Fruit fly (Drosophila melanogaster) whole organism, embryonic: ENCODE data around the gene TotM.
A peak's percentile ranks its signal among the peaks of the same experiment; 100 is the strongest.

ENCODE experiments used
- Blimp-1 ChIP-seq: fragments of 200-800 bp; sonication (Bioruptor generic); optimal IDR thresholded peaks from 3 replicates; lab custom pipeline; 2018; ENCODE audit warnings: missing biosample characterization, missing genetic modification characterization, mild to moderate bottlenecking, moderate library complexity, missing genetic modification reagents
- CG10267 ChIP-seq: fragments of 200-800 bp; sonication (Bioruptor generic); optimal IDR thresholded peaks from 2 replicates; lab custom pipeline; 2018; ENCODE audit warnings: missing biosample characterization, mild to moderate bottlenecking, missing genetic modification characterization, moderate library complexity
- CG10366 ChIP-seq: fragments of 200-800 bp; sonication (Bioruptor generic); IDR thresholded peaks from 2 replicates; pipeline ENCODE4 v1.3.6; 2022; ENCODE audit warnings: missing biosample characterization, missing genetic modification characterization
- CG10959 ChIP-seq: fragments of 200-800 bp; sonication (Bioruptor generic); IDR thresholded peaks from 2 replicates; pipeline ENCODE4 v1.3.6; 2022; ENCODE audit warnings: missing biosample characterization, missing genetic modification characterization
- CG11504 ChIP-seq: fragments of 200-800 bp; sonication (Bioruptor generic); optimal IDR thresholded peaks from 3 replicates; lab custom pipeline; 2019; ENCODE audit warnings: missing biosample characterization, mild to moderate bottlenecking, missing genetic modification characterization, moderate library complexity
- CG11696 ChIP-seq: fragments of 200-800 bp; sonication (Bioruptor generic); IDR thresholded peaks from 2 replicates; pipeline ENCODE4 v1.3.6; 2022; ENCODE audit warnings: missing biosample characterization, missing genetic modification characterization
- CG13424 ChIP-seq: fragments of 200-800 bp; sonication (Bioruptor generic); optimal IDR thresholded peaks from 2 replicates; lab custom pipeline; 2019; ENCODE audit warnings: missing biosample characterization, mild to moderate bottlenecking, missing genetic modification characterization, moderate library complexity
- CG13624 ChIP-seq: fragments of 200-800 bp; sonication (Bioruptor generic); optimal IDR thresholded peaks from 2 replicates; lab custom pipeline; 2016; ENCODE audit warnings: missing biosample characterization, missing genetic modification characterization
- CG15269 ChIP-seq: fragments of 200-800 bp; sonication (Bioruptor generic); optimal IDR thresholded peaks from 2 replicates; lab custom pipeline; 2018; ENCODE audit warnings: missing biosample characterization, mild to moderate bottlenecking, missing genetic modification characterization, moderate library complexity
- CG17385 ChIP-seq: fragments of 200-800 bp; sonication (Bioruptor generic); optimal IDR thresholded peaks from 3 replicates; lab custom pipeline; 2018; ENCODE audit warnings: missing biosample characterization, mild to moderate bottlenecking, missing genetic modification characterization
- CG30020 ChIP-seq: fragments of 200-800 bp; optimal IDR thresholded peaks from 2 replicates; lab custom pipeline; 2019; ENCODE audit warnings: missing biosample characterization, mild to moderate bottlenecking, missing genetic modification characterization, moderate library complexity
- CG31224 ChIP-seq: fragments of 200-800 bp; sonication (Bioruptor generic); IDR thresholded peaks from 2 replicates; pipeline ENCODE4 v1.3.6; 2022; ENCODE audit warnings: missing biosample characterization, missing genetic modification characterization
- CG3847 ChIP-seq: fragments of 200-800 bp; sonication (Bioruptor generic); IDR thresholded peaks from 2 replicates; pipeline ENCODE4 v1.3.6; 2022; ENCODE audit warnings: missing biosample characterization, missing genetic modification characterization
- CG4730 ChIP-seq: fragments of 200-800 bp; sonication (Bioruptor generic); IDR thresholded peaks from 2 replicates; pipeline ENCODE4 v1.3.6; 2022; ENCODE audit warnings: missing biosample characterization, missing genetic modification characterization
- CG6689 ChIP-seq: fragments of 200-800 bp; sonication (Bioruptor generic); IDR thresholded peaks from 2 replicates; pipeline ENCODE4 v1.3.6; 2022; ENCODE audit warnings: missing biosample characterization, missing genetic modification characterization
- CG6854 ChIP-seq: fragments of 200-800 bp; sonication (Bioruptor generic); optimal IDR thresholded peaks from 3 replicates; lab custom pipeline; 2017; ENCODE audit warnings: missing biosample characterization, mild to moderate bottlenecking, missing genetic modification characterization
- Dfd ChIP-seq, 2 experiments: fragments of >200 bp; optimal IDR thresholded peaks; 2 replicates each; lab custom pipeline; 2017; ENCODE audit warnings: missing biosample characterization in 2 of 2, missing genetic modification characterization in 2 of 2
- Gsc ChIP-seq: fragments of 200-800 bp; sonication (Bioruptor generic); IDR thresholded peaks from 2 replicates; pipeline ENCODE4 v1.3.6; 2022; ENCODE audit warnings: missing biosample characterization, missing genetic modification characterization
- HLH54F ChIP-seq: fragments of 200-800 bp; sonication (Bioruptor generic); optimal IDR thresholded peaks from 3 replicates; lab custom pipeline; 2016; ENCODE audit warnings: missing biosample characterization, missing genetic modification characterization
- HLHmδ ChIP-seq: fragments of 200-800 bp; sonication (Bioruptor generic); optimal IDR thresholded peaks from 2 replicates; lab custom pipeline; 2018; ENCODE audit warnings: missing biosample characterization, mild to moderate bottlenecking, missing genetic modification characterization, moderate library complexity
- Hr3 ChIP-seq: fragments of 200-800 bp; sonication (Bioruptor generic); optimal IDR thresholded peaks from 3 replicates; lab custom pipeline; 2016; ENCODE audit warnings: missing biosample characterization, missing genetic modification characterization
- Mes4 ChIP-seq: fragments of 200-800 bp; sonication (Bioruptor generic); optimal IDR thresholded peaks from 2 replicates; lab custom pipeline; 2016; ENCODE audit warnings: missing biosample characterization, missing genetic modification characterization
- NK7.1 ChIP-seq: fragments of 200-800 bp; sonication (Bioruptor generic); optimal IDR thresholded peaks from 3 replicates; lab custom pipeline; 2016; ENCODE audit warnings: missing biosample characterization, missing genetic modification characterization
- Nf-YB ChIP-seq: fragments of 200-800 bp; sonication (Bioruptor generic); optimal IDR thresholded peaks from 3 replicates; lab custom pipeline; 2019; ENCODE audit warnings: missing biosample characterization, mild to moderate bottlenecking, missing genetic modification characterization, moderate library complexity
- PHDP ChIP-seq: fragments of 200-800 bp; sonication (Bioruptor generic); optimal IDR thresholded peaks from 3 replicates; lab custom pipeline; 2018; ENCODE audit warnings: missing biosample characterization, mild to moderate bottlenecking, missing genetic modification characterization, moderate library complexity
- Poxn ChIP-seq: fragments of 200-800 bp; sonication (Bioruptor generic); IDR thresholded peaks from 2 replicates; pipeline ENCODE4 v1.3.6; 2022; ENCODE audit warnings: missing biosample characterization, missing genetic modification characterization
- Rx ChIP-seq: fragments of 200-800 bp; sonication (Bioruptor generic); IDR thresholded peaks from 2 replicates; pipeline ENCODE4 v1.3.6; 2022; ENCODE audit warnings: missing biosample characterization, missing genetic modification characterization
- Spps ChIP-seq: fragments of 200-800 bp; sonication (Bioruptor generic); optimal IDR thresholded peaks from 2 replicates; lab custom pipeline; 2018; ENCODE audit warnings: missing biosample characterization, mild to moderate bottlenecking, missing genetic modification characterization
- Sry-β ChIP-seq: fragments of 200-800 bp; sonication (Bioruptor generic); optimal IDR thresholded peaks from 2 replicates; lab custom pipeline; 2018; ENCODE audit warnings: missing biosample characterization, mild to moderate bottlenecking, missing genetic modification characterization, moderate library complexity
- Taf1 ChIP-seq: fragments of 200-800 bp; sonication (Bioruptor generic); IDR thresholded peaks from 2 replicates; pipeline ENCODE4 v1.3.6; 2022; ENCODE audit warnings: missing biosample characterization, missing genetic modification characterization
- bbx ChIP-seq: fragments of 200-800 bp; sonication (Bioruptor generic); IDR thresholded peaks from 2 replicates; pipeline ENCODE4 v1.3.6; 2022; ENCODE audit warnings: missing biosample characterization, missing genetic modification characterization; ENCODE audit not compliant: partially characterized antibody
- bowl ChIP-seq: fragments of 200-800 bp; sonication (Bioruptor generic); IDR thresholded peaks from 2 replicates; pipeline ENCODE4 v1.3.6; 2022; ENCODE audit warnings: missing biosample characterization, missing genetic modification characterization
- chinmo ChIP-seq: fragments of 200-800 bp; sonication (Bioruptor generic); IDR thresholded peaks from 4 replicates; pipeline ENCODE4 v1.3.6; 2022; ENCODE audit warnings: missing biosample characterization, missing genetic modification characterization; ENCODE audit not compliant: partially characterized antibody
- chm ChIP-seq: fragments of 200-800 bp; sonication (Bioruptor generic); IDR thresholded peaks from 2 replicates; pipeline ENCODE4 v1.3.6; 2022; ENCODE audit warnings: missing biosample characterization, missing genetic modification characterization
- crc ChIP-seq: fragments of 200-800 bp; sonication (Bioruptor generic); optimal IDR thresholded peaks from 2 replicates; lab custom pipeline; 2016; ENCODE audit warnings: missing biosample characterization, missing genetic modification characterization
- dati ChIP-seq: fragments of 200-800 bp; sonication (Bioruptor generic); IDR thresholded peaks from 2 replicates; pipeline ENCODE4 v1.3.6; 2022; ENCODE audit warnings: missing biosample characterization, missing genetic modification characterization
- fu2 ChIP-seq: fragments of 200-800 bp; sonication (Bioruptor generic); optimal IDR thresholded peaks from 2 replicates; lab custom pipeline; 2016; ENCODE audit warnings: missing biosample characterization, missing genetic modification characterization
- gsb-n ChIP-seq: fragments of 200-800 bp; sonication (Bioruptor generic); optimal IDR thresholded peaks from 3 replicates; lab custom pipeline; 2018; ENCODE audit warnings: missing biosample characterization, mild to moderate bottlenecking, missing genetic modification characterization
- hb ChIP-seq: fragments of 200-800 bp; sonication (Bioruptor generic); IDR thresholded peaks from 3 replicates; pipeline ENCODE4 v1.3.6; 2022; ENCODE audit warnings: missing biosample characterization, missing genetic modification characterization; ENCODE audit not compliant: partially characterized antibody
- kni ChIP-seq: fragments of 200-800 bp; sonication (Bioruptor generic); optimal IDR thresholded peaks from 3 replicates; lab custom pipeline; 2017; ENCODE audit warnings: mild to moderate bottlenecking, missing biosample characterization, missing genetic modification reagents, missing genetic modification characterization
- knrl ChIP-seq: fragments of 200-800 bp; sonication (Bioruptor generic); IDR thresholded peaks from 3 replicates; pipeline ENCODE4 v1.3.6; 2022; ENCODE audit warnings: missing biosample characterization, missing genetic modification characterization; ENCODE audit not compliant: partially characterized antibody
- lov ChIP-seq, 2 experiments: fragments of 200-800 bp in 1 of 2; fragments of >200 bp in 1 of 2; sonication (Bioruptor generic) in 1 of 2; IDR thresholded peaks in 1 of 2; optimal IDR thresholded peaks in 1 of 2; 2 replicates in 1 of 2; 3 replicates in 1 of 2; pipeline versions ENCODE4 v1.3.6 to Lab custom; 2017 to 2022; ENCODE audit warnings: missing biosample characterization in 1 of 2, missing genetic modification characterization in 1 of 2
- pan ChIP-seq, 4 experiments: fragments of >200 bp in 3 of 4; fragments of 200-800 bp in 1 of 4; sonication (Bioruptor generic) in 1 of 4; optimal IDR thresholded peaks in 3 of 4; IDR thresholded peaks in 1 of 4; 2 replicates each; pipeline versions ENCODE4 v1.3.6 to Lab custom; 2017 to 2022; ENCODE audit warnings: missing biosample characterization in 2 of 4, missing genetic modification characterization in 2 of 4, mixed read lengths in 1 of 4
- pum ChIP-seq: fragments of 200-800 bp; sonication (Bioruptor generic); optimal IDR thresholded peaks from 2 replicates; lab custom pipeline; 2016; ENCODE audit warnings: missing biosample characterization, missing genetic modification characterization
- so ChIP-seq: fragments of 200-800 bp; sonication (Bioruptor generic); IDR thresholded peaks from 3 replicates; pipeline ENCODE4 v1.3.6; 2022; ENCODE audit warnings: missing biosample characterization, missing genetic modification characterization
- sr ChIP-seq: fragments of 200-800 bp; sonication (Bioruptor generic); IDR thresholded peaks from 3 replicates; pipeline ENCODE4 v1.3.6; 2022; ENCODE audit warnings: missing biosample characterization, missing genetic modification characterization
- tin ChIP-seq: fragments of 200-800 bp; sonication (Bioruptor generic); optimal IDR thresholded peaks from 3 replicates; lab custom pipeline; 2016; ENCODE audit warnings: missing biosample characterization, missing genetic modification characterization
- toy ChIP-seq: fragments of 200-800 bp; sonication (Bioruptor generic); IDR thresholded peaks from 2 replicates; pipeline ENCODE4 v1.3.6; 2022; ENCODE audit warnings: missing biosample characterization, missing genetic modification characterization
- tup ChIP-seq: fragments of 200-800 bp; sonication (Bioruptor generic); optimal IDR thresholded peaks from 2 replicates; lab custom pipeline; 2016; ENCODE audit warnings: missing biosample characterization, mild to moderate bottlenecking, missing genetic modification characterization, moderate library complexity
- unc-4 ChIP-seq: fragments of 200-800 bp; sonication (Bioruptor generic); IDR thresholded peaks from 2 replicates; pipeline ENCODE4 v1.3.6; 2022; ENCODE audit warnings: missing biosample characterization, missing genetic modification characterization; ENCODE audit not compliant: partially characterized antibody

TotM gene

dm6 chr2L:5300237-5300668 lies 29.4 kb upstream of the TotM start (continued):
- TF ChIP-seq dati (GFP tag; lab: Robert Waterston, UW) (no peak), pum (GFP tag; lab: Kevin White, UChicago) (no peak), sr (peak; percentile 80), Poxn (GFP tag; lab: Robert Waterston, UW) (no peak), Hr3 (GFP tag; lab: Kevin White, UChicago) (peak; percentile 27), Mes4 (no peak), Blimp-1 (GFP tag; lab: Kevin White, UChicago) (peak; percentile 99), chinmo (GFP tag; lab: Robert Waterston, UW) (0 out of 4 replicates have a peak, but pooled peaks have one; percentile 53), CG10267 (no peak), CG17385 (GFP tag; lab: Kevin White, UChicago) (peak; percentile 67), CG10366 (GFP tag; lab: Robert Waterston, UW) (no peak), CG11504 (tag; lab: Kevin White, UChicago) (no peak), gsb-n (tag; lab: Kevin White, UChicago) (no peak), Rx (no peak), Dfd (GFP tag; optimal IDR thresholded peaks at IDR 0.05; lab: Kevin White, UChicago) (no peak), CG6854 (GFP tag; lab: Kevin White, UChicago) (no peak), CG13624 (no peak), CG3847 (GFP tag; lab: Robert Waterston, UW) (no peak), tin (GFP tag; lab: Kevin White, UChicago) (no peak), CG6689 (GFP tag; lab: Robert Waterston, UW) (0 out of 2 replicates have a peak, but pooled peaks have one; percentile 36), chm (GFP tag; lab: Robert Waterston, UW) (peak; percentile 19; the same call in 1 of the 2 replicates), unc-4 (GFP tag; lab: Robert Waterston, UW) (no peak), lov (optimal IDR thresholded peaks at IDR 0.05; lab: Kevin White, UChicago) (no peak), lov (GFP tag; IDR thresholded peaks at IDR 0.05; lab: Robert Waterston, UW) (no peak), CG10959 (GFP tag; lab: Robert Waterston, UW) (no peak), HLH54F (GFP tag; lab: Kevin White, UChicago) (no peak), CG31224 (GFP tag; lab: Robert Waterston, UW) (no peak), fu2 (GFP tag; lab: Kevin White, UChicago) (no peak), CG11696 (no peak), hb (GFP tag; lab: Robert Waterston, UW) (no peak), CG15269 (tag; lab: Kevin White, UChicago) (no peak), NK7.1 (GFP tag; lab: Kevin White, UChicago) (no peak), HLHmδ (GFP tag; lab: Kevin White, UChicago) (no peak), toy (GFP tag; lab: Robert Waterston, UW) (no peak), Sry-β (GFP tag; lab: Kevin White, UChicago) (no peak), knrl (GFP tag; lab: Robert Waterston, UW) (no peak), bbx (GFP tag; lab: Robert Waterston, UW) (no peak), Taf1 (GFP tag; lab: Robert Waterston, UW) (no peak), CG4730 (no peak), pan (optimal IDR thresholded peaks at IDR 0.05; lab: Kevin White, UChicago) (no peak), pan (GFP tag; optimal IDR thresholded peaks at IDR 0.05 in 1 of 2, IDR thresholded peaks at IDR 0.05 in 1 of 2) (peak in 1 of 2 experiments; percentile 19), bowl (GFP tag; lab: Robert Waterston, UW) (no peak), tup (GFP tag; lab: Kevin White, UChicago) (no peak), Spps (no peak), so (GFP tag; lab: Robert Waterston, UW) (0 out of 3 replicates have a peak, but pooled peaks have one; percentile 15), Nf-YB (GFP tag; lab: Kevin White, UChicago) (no peak), CG13424 (tag; lab: Kevin White, UChicago) (no peak), Gsc (GFP tag; lab: Robert Waterston, UW) (no peak), CG30020 (tag; lab: Kevin White, UChicago) (no peak), PHDP (no peak), crc (GFP tag; lab: Kevin White, UChicago) (no peak), kni (GFP tag; lab: Kevin White, UChicago) (peak; percentile 21)
